Fruit fly (Drosophila melanogaster) whole organism, embryonic: ENCODE data around the gene CtsF.

ENCODE experiments used
- Atf-2 ChIP-seq: fragments of 200-800 bp; sonication (Bioruptor generic); optimal IDR thresholded peaks from 2 replicates; lab custom pipeline; 2016; ENCODE audit warnings: missing biosample characterization, missing genetic modification characterization
- Atf6 ChIP-seq: fragments of 200-800 bp; sonication (Bioruptor generic); IDR thresholded peaks from 2 replicates; pipeline ENCODE4 v1.3.6; 2022; ENCODE audit warnings: missing biosample characterization, missing genetic modification characterization
- CG1024 ChIP-seq: fragments of 200-800 bp; sonication (Bioruptor generic); IDR thresholded peaks from 2 replicates; pipeline ENCODE4 v1.3.6; 2022; ENCODE audit warnings: missing biosample characterization, missing genetic modification characterization
- CG10321 ChIP-seq: fragments of 200-800 bp; sonication (Bioruptor generic); IDR thresholded peaks from 2 replicates; pipeline ENCODE4 v1.3.6; 2022; ENCODE audit warnings: missing biosample characterization, missing genetic modification characterization
- CG10431 ChIP-seq: fragments of 200-800 bp; sonication (Bioruptor generic); optimal IDR thresholded peaks from 3 replicates; lab custom pipeline; 2018; ENCODE audit warnings: missing biosample characterization, mild to moderate bottlenecking, missing genetic modification characterization
- CG11398 ChIP-seq: fragments of 200-800 bp; sonication (Bioruptor generic); optimal IDR thresholded peaks from 2 replicates; lab custom pipeline; 2016; ENCODE audit warnings: missing biosample characterization, missing genetic modification characterization
- CG11504 ChIP-seq: fragments of 200-800 bp; sonication (Bioruptor generic); optimal IDR thresholded peaks from 3 replicates; lab custom pipeline; 2019; ENCODE audit warnings: missing biosample characterization, mild to moderate bottlenecking, missing genetic modification characterization, moderate library complexity
- CG13894 ChIP-seq: fragments of 200-800 bp; sonication (Bioruptor generic); optimal IDR thresholded peaks from 3 replicates; lab custom pipeline; 2018; ENCODE audit warnings: missing biosample characterization, mild to moderate bottlenecking, missing genetic modification characterization, moderate library complexity
- CG14667 ChIP-seq: fragments of 200-800 bp; sonication (Bioruptor generic); IDR thresholded peaks from 2 replicates; pipeline ENCODE4 v1.3.6; 2022; ENCODE audit warnings: missing biosample characterization, missing genetic modification characterization
- CG14710 ChIP-seq: fragments of 200-800 bp; sonication (Bioruptor generic); optimal IDR thresholded peaks from 3 replicates; lab custom pipeline; 2019; ENCODE audit warnings: missing biosample characterization, mild to moderate bottlenecking, missing genetic modification characterization, moderate library complexity
- CG17359 ChIP-seq: fragments of 200-800 bp; sonication (Bioruptor generic); optimal IDR thresholded peaks from 3 replicates; lab custom pipeline; 2018; ENCODE audit warnings: missing biosample characterization, mild to moderate bottlenecking, missing genetic modification characterization, moderate library complexity
- CG17361 ChIP-seq: fragments of 200-800 bp; sonication (Bioruptor generic); IDR thresholded peaks from 3 replicates; pipeline ENCODE4 v1.3.6; 2022; ENCODE audit warnings: missing biosample characterization, missing genetic modification characterization
- CG18764 ChIP-seq: fragments of 200-800 bp; sonication (Bioruptor generic); optimal IDR thresholded peaks from 3 replicates; lab custom pipeline; 2016; ENCODE audit warnings: missing biosample characterization, missing genetic modification characterization
- CG31365 ChIP-seq: fragments of 200-800 bp; sonication (Bioruptor generic); optimal IDR thresholded peaks from 2 replicates; lab custom pipeline; 2018; ENCODE audit warnings: missing biosample characterization, mild to moderate bottlenecking, missing genetic modification characterization
- CG32532 ChIP-seq: fragments of 200-800 bp; sonication (Bioruptor generic); IDR thresholded peaks from 2 replicates; pipeline ENCODE4 v1.3.6; 2022; ENCODE audit warnings: missing biosample characterization, missing genetic modification characterization
- CG34422 ChIP-seq: fragments of 200-800 bp; sonication (Bioruptor generic); IDR thresholded peaks from 3 replicates; pipeline ENCODE4 v1.3.6; 2022; ENCODE audit warnings: missing biosample characterization, missing genetic modification characterization
- CG3838 ChIP-seq: fragments of 200-800 bp; sonication (Bioruptor generic); optimal IDR thresholded peaks from 3 replicates; lab custom pipeline; 2016; ENCODE audit warnings: missing biosample characterization, missing genetic modification characterization
- CG3847 ChIP-seq: fragments of 200-800 bp; sonication (Bioruptor generic); IDR thresholded peaks from 2 replicates; pipeline ENCODE4 v1.3.6; 2022; ENCODE audit warnings: missing biosample characterization, missing genetic modification characterization
- CG7556 ChIP-seq: fragments of 200-800 bp; sonication (Bioruptor generic); optimal IDR thresholded peaks from 2 replicates; lab custom pipeline; 2017; ENCODE audit warnings: missing biosample characterization, mild to moderate bottlenecking, missing genetic modification characterization
- CG7745 ChIP-seq: fragments of 200-800 bp; sonication (Bioruptor generic); optimal IDR thresholded peaks from 2 replicates; lab custom pipeline; 2018; ENCODE audit warnings: missing biosample characterization, mild to moderate bottlenecking, missing genetic modification characterization, moderate library complexity
- CrebB ChIP-seq: fragments of 200-800 bp; sonication (Bioruptor generic); optimal IDR thresholded peaks from 3 replicates; lab custom pipeline; 2018; ENCODE audit warnings: missing biosample characterization, mild to moderate bottlenecking, missing genetic modification characterization
- D19B ChIP-seq: fragments of 200-800 bp; sonication (Bioruptor generic); optimal IDR thresholded peaks from 2 replicates; lab custom pipeline; 2017; ENCODE audit warnings: missing biosample characterization, mild to moderate bottlenecking, missing genetic modification characterization
- Ets65A ChIP-seq: fragments of 200-800 bp; sonication (Bioruptor generic); peaks from one replicate; lab custom pipeline; 2016; ENCODE audit warnings: missing biosample characterization, missing genetic modification characterization
- H15 ChIP-seq: fragments of 200-800 bp; sonication (Bioruptor generic); IDR thresholded peaks from 3 replicates; pipeline ENCODE4 v1.3.6; 2022; ENCODE audit warnings: missing biosample characterization, missing genetic modification characterization
- HLHmδ ChIP-seq: fragments of 200-800 bp; sonication (Bioruptor generic); optimal IDR thresholded peaks from 2 replicates; lab custom pipeline; 2018; ENCODE audit warnings: missing biosample characterization, mild to moderate bottlenecking, missing genetic modification characterization, moderate library complexity
- Hr51 ChIP-seq, 2 experiments: fragments of 200-800 bp; sonication (Bioruptor generic); optimal IDR thresholded peaks; 2 replicates in 1 of 2; 3 replicates in 1 of 2; lab custom pipeline; 2016 to 2018; ENCODE audit warnings: missing biosample characterization in 2 of 2, missing genetic modification characterization in 2 of 2, mild to moderate bottlenecking in 1 of 2, moderate library complexity in 1 of 2
- Hsf ChIP-seq: fragments of 200-800 bp; sonication (Bioruptor generic); optimal IDR thresholded peaks from 3 replicates; lab custom pipeline; 2016; ENCODE audit warnings: missing biosample characterization, missing genetic modification characterization
- MESR4 ChIP-seq: fragments of 200-800 bp; sonication (Bioruptor generic); optimal IDR thresholded peaks from 2 replicates; lab custom pipeline; 2018; ENCODE audit warnings: missing biosample characterization, mild to moderate bottlenecking, missing genetic modification characterization, moderate library complexity
- NFAT ChIP-seq: fragments of 200-800 bp; sonication (Bioruptor generic); IDR thresholded peaks from 2 replicates; pipeline ENCODE4 v1.3.6; 2022; ENCODE audit warnings: missing biosample characterization, missing genetic modification characterization
- Neu2 ChIP-seq: fragments of 200-800 bp; sonication (Bioruptor generic); optimal IDR thresholded peaks from 3 replicates; lab custom pipeline; 2016; ENCODE audit warnings: missing biosample characterization, missing genetic modification characterization, borderline replicate concordance
- Nf-YA ChIP-seq: fragments of 200-800 bp; sonication (Bioruptor generic); IDR thresholded peaks from 2 replicates; pipeline ENCODE4 v1.3.6; 2022; ENCODE audit warnings: missing biosample characterization, missing genetic modification characterization
- Nf-YB ChIP-seq: fragments of 200-800 bp; sonication (Bioruptor generic); optimal IDR thresholded peaks from 3 replicates; lab custom pipeline; 2019; ENCODE audit warnings: missing biosample characterization, mild to moderate bottlenecking, missing genetic modification characterization, moderate library complexity
- Opbp ChIP-seq: fragments of 200-800 bp; sonication (Bioruptor generic); IDR thresholded peaks from 3 replicates; pipeline ENCODE4 v1.3.6; 2022; ENCODE audit warnings: missing biosample characterization, missing genetic modification characterization; ENCODE audit not compliant: partially characterized antibody
- Ssrp ChIP-seq: fragments of 200-800 bp; sonication (Bioruptor generic); optimal IDR thresholded peaks from 2 replicates; lab custom pipeline; 2018; ENCODE audit warnings: missing biosample characterization, mild to moderate bottlenecking, missing genetic modification characterization, moderate library complexity
- abd-A ChIP-seq: fragments of 200-800 bp; sonication (Bioruptor generic); optimal IDR thresholded peaks from 3 replicates; lab custom pipeline; 2019; ENCODE audit warnings: missing biosample characterization, mild to moderate bottlenecking, missing genetic modification characterization, moderate library complexity
- btn ChIP-seq: fragments of 200-800 bp; sonication (Bioruptor generic); optimal IDR thresholded peaks from 2 replicates; lab custom pipeline; 2016; ENCODE audit warnings: missing biosample characterization, missing genetic modification characterization
- cad ChIP-seq: fragments of >200 bp; optimal IDR thresholded peaks from 2 replicates; lab custom pipeline; 2017; ENCODE audit warnings: missing biosample characterization, missing genetic modification characterization
- cg ChIP-seq: fragments of 200-800 bp; sonication (Bioruptor generic); optimal IDR thresholded peaks from 3 replicates; lab custom pipeline; 2019; ENCODE audit warnings: missing biosample characterization, mild to moderate bottlenecking, missing genetic modification characterization, moderate library complexity
- da ChIP-seq: fragments of 200-800 bp; sonication (Bioruptor generic); optimal IDR thresholded peaks from 2 replicates; lab custom pipeline; 2016; ENCODE audit warnings: missing biosample characterization, missing genetic modification characterization
- grau ChIP-seq: fragments of 200-800 bp; optimal IDR thresholded peaks from 3 replicates; lab custom pipeline; 2019; ENCODE audit warnings: missing biosample characterization, mild to moderate bottlenecking, missing genetic modification characterization, moderate library complexity
- grn ChIP-seq: fragments of 200-800 bp; sonication (Bioruptor generic); optimal IDR thresholded peaks from 3 replicates; lab custom pipeline; 2017; ENCODE audit warnings: missing biosample characterization, missing genetic modification characterization
- nmo ChIP-seq: fragments of 200-800 bp; sonication (Bioruptor generic); optimal IDR thresholded peaks from 2 replicates; lab custom pipeline; 2018; ENCODE audit warnings: missing biosample characterization, mild to moderate bottlenecking, missing genetic modification characterization, moderate library complexity
- nom ChIP-seq: fragments of 200-800 bp; sonication (Bioruptor generic); optimal IDR thresholded peaks from 2 replicates; lab custom pipeline; 2017; ENCODE audit warnings: missing biosample characterization, missing genetic modification characterization, mild to moderate bottlenecking, moderate library complexity, missing genetic modification reagents
- org-1 ChIP-seq: fragments of 200-800 bp; sonication (Bioruptor generic); optimal IDR thresholded peaks from 2 replicates; lab custom pipeline; 2017; ENCODE audit warnings: missing biosample characterization, missing genetic modification characterization
- otp ChIP-seq: fragments of 200-800 bp; sonication (Bioruptor generic); IDR thresholded peaks from 3 replicates; pipeline ENCODE4, ENCODE4 v1.3.6; 2022; ENCODE audit warnings: missing biosample characterization, missing genetic modification characterization
- prd ChIP-seq, 3 experiments: fragments of >200 bp in 2 of 3; fragments of 200-800 bp in 1 of 3; sonication (Bioruptor generic) in 1 of 3; optimal IDR thresholded peaks in 2 of 3; IDR thresholded peaks in 1 of 3; 2 replicates in 2 of 3; 3 replicates in 1 of 3; pipeline versions ENCODE4 v1.3.6 to Lab custom; 2017 to 2022; ENCODE audit warnings: missing biosample characterization in 1 of 3, missing genetic modification characterization in 1 of 3
- psq ChIP-seq: fragments of 200-800 bp; sonication (Bioruptor generic); optimal IDR thresholded peaks from 2 replicates; lab custom pipeline; 2017; ENCODE audit warnings: missing biosample characterization, missing genetic modification characterization
- tap ChIP-seq: fragments of 200-800 bp; optimal IDR thresholded peaks from 3 replicates; lab custom pipeline; 2019; ENCODE audit warnings: missing biosample characterization, mild to moderate bottlenecking, missing genetic modification characterization, moderate library complexity
- wor ChIP-seq: fragments of 200-800 bp; sonication (Bioruptor generic); IDR thresholded peaks from 2 replicates; pipeline ENCODE4 v1.3.6; 2022; ENCODE audit warnings: missing biosample characterization, missing genetic modification characterization
- yki ChIP-seq: fragments of >200 bp; optimal IDR thresholded peaks from 3 replicates; lab custom pipeline; 2018

CtsF gene

dm6 chr3R:5256462-5257146 is 5.1 kb upstream of the CtsF start, which contains the start of the genes Enoph and Hph (continued):
- TF ChIP-seq NFAT (GFP tag; lab: Robert Waterston, UW) = peak; percentile 38; the same call in 1 of the 2 replicates
- no peak for TF ChIP-seq CG3838 (GFP tag; lab: Kevin White, UChicago)
- TF ChIP-seq tap (tag; lab: Kevin White, UChicago) = peak; percentile 53
- peak; percentile 65 for TF ChIP-seq CG32532 (GFP tag; lab: Robert Waterston, UW)
- no peak for TF ChIP-seq H15
- peak; percentile 36; the same call in 1 of the 2 replicates for TF ChIP-seq wor (GFP tag; lab: Robert Waterston, UW)
- peak; percentile 58 for TF ChIP-seq CG17359
- peak; percentile 95 for TF ChIP-seq Ets65A
- TF ChIP-seq CG13894 (tag; lab: Kevin White, UChicago) = peak; percentile 52
- TF ChIP-seq CG10431 (GFP tag; lab: Kevin White, UChicago) = no peak
- peak; percentile 54 for TF ChIP-seq abd-A
- TF ChIP-seq cad (GFP tag; lab: Kevin White, UChicago) = no peak
- peak; percentile 65 for TF ChIP-seq grau
- TF ChIP-seq HLHmδ = no peak
- peak; percentile 83 for TF ChIP-seq Opbp (GFP tag; lab: Robert Waterston, UW)
- TF ChIP-seq Atf-2 = peak; percentile 1
- peak; percentile 18 for TF ChIP-seq CG18764 (GFP tag; lab: Kevin White, UChicago)
- TF ChIP-seq CG1024 (GFP tag; lab: Robert Waterston, UW) = peak; percentile 23; the same call in 1 of the 2 replicates
- peak; percentile 52; the same call in 2 of the 3 replicates for TF ChIP-seq CG34422 (GFP tag; lab: Robert Waterston, UW)
- no peak for TF ChIP-seq Atf6 (GFP tag; lab: Robert Waterston, UW)
- TF ChIP-seq Nf-YB = no peak
- no peak for TF ChIP-seq MESR4
- no peak for TF ChIP-seq otp
- no peak for TF ChIP-seq Nf-YA
- TF ChIP-seq Hr51 (GFP tag; optimal IDR thresholded peaks at IDR 0.05; lab: Kevin White, UChicago) = peak; percentile 40 to 57
- no peak for TF ChIP-seq grn
- peak; percentile 57 for TF ChIP-seq CG3847 (GFP tag; lab: Robert Waterston, UW)
- no peak for TF ChIP-seq psq
- TF ChIP-seq nom (GFP tag; lab: Kevin White, UChicago) = no peak
- peak; percentile 82 for TF ChIP-seq nmo (GFP tag; lab: Kevin White, UChicago)
- TF ChIP-seq org-1 (GFP tag; lab: Kevin White, UChicago) = no peak
- no peak for TF ChIP-seq CG10321 (GFP tag; lab: Robert Waterston, UW)
- no peak for TF ChIP-seq cg (GFP tag; lab: Kevin White, UChicago)
- TF ChIP-seq CG7556 (GFP tag; lab: Kevin White, UChicago) = peak; percentile 58
- peak; percentile 73 for TF ChIP-seq CG11504 (tag; lab: Kevin White, UChicago)
- no peak for TF ChIP-seq Neu2 (GFP tag; lab: Kevin White, UChicago)
- no peak for TF ChIP-seq CrebB
- peak; percentile 86 for TF ChIP-seq CG17361 (GFP tag; lab: Robert Waterston, UW)
- no peak for TF ChIP-seq CG31365
- peak; percentile 41 for TF ChIP-seq Ssrp (tag; lab: Kevin White, UChicago)
- TF ChIP-seq D19B (GFP tag; lab: Kevin White, UChicago) = peak; percentile 31
- TF ChIP-seq CG14710 = peak; percentile 72
- TF ChIP-seq prd (optimal IDR thresholded peaks at IDR 0.05; lab: Kevin White, UChicago) = no peak
- peak; percentile 74 for TF ChIP-seq prd (GFP tag; IDR thresholded peaks at IDR 0.05; lab: Robert Waterston, UW)
- TF ChIP-seq Hsf = peak; percentile 48
- no peak for TF ChIP-seq da (GFP tag; lab: Kevin White, UChicago)
- TF ChIP-seq CG7745 (tag; lab: Kevin White, UChicago) = no peak
- no peak for TF ChIP-seq yki (lab: Kevin White, UChicago)
- TF ChIP-seq CG14667 (GFP tag; lab: Robert Waterston, UW) = peak; percentile 26; the same call in 1 of the 2 replicates
- TF ChIP-seq CG11398 (GFP tag; lab: Kevin White, UChicago) = no peak
- TF ChIP-seq btn (GFP tag; lab: Kevin White, UChicago) = no peak
